Fruit fly (Drosophila melanogaster) whole organism, adult: ENCODE measurements around the gene CG44477.

Experiments
- CG11617 ChIP-seq: fragments of 200-800 bp; sonication (Bioruptor generic); optimal IDR thresholded peaks from 2 replicates; lab custom pipeline; 2017; ENCODE audit warnings: mild to moderate bottlenecking, missing biosample characterization, missing genetic modification reagents, missing genetic modification characterization
- CG12768 ChIP-seq: fragments of 200-800 bp; sonication (Bioruptor generic); optimal IDR thresholded peaks from 2 replicates; lab custom pipeline; 2017; ENCODE audit warnings: missing biosample characterization, missing genetic modification characterization, mild to moderate bottlenecking, moderate library complexity, missing genetic modification reagents
- CG14711 ChIP-seq: fragments of 200-800 bp; sonication (Bioruptor generic); optimal IDR thresholded peaks from 2 replicates; lab custom pipeline; 2018; ENCODE audit warnings: missing biosample characterization, mild to moderate bottlenecking, missing genetic modification characterization, moderate library complexity
- CG33017 ChIP-seq: fragments of 200-800 bp; sonication (Bioruptor generic); optimal IDR thresholded peaks from 2 replicates; lab custom pipeline; 2018; ENCODE audit warnings: missing biosample characterization, mild to moderate bottlenecking, missing genetic modification characterization, moderate library complexity
- CG7045 ChIP-seq: fragments of 200-800 bp; sonication (Bioruptor generic); optimal IDR thresholded peaks from 2 replicates; lab custom pipeline; 2017; ENCODE audit warnings: missing biosample characterization, mild to moderate bottlenecking, missing genetic modification characterization
- CG7101 ChIP-seq: fragments of 200-800 bp; sonication (Bioruptor generic); optimal IDR thresholded peaks from 2 replicates; lab custom pipeline; 2018; ENCODE audit warnings: missing biosample characterization, mild to moderate bottlenecking, missing genetic modification characterization, moderate library complexity
- Clk ChIP-seq: fragments of 200-800 bp; sonication (Bioruptor generic); optimal IDR thresholded peaks from 2 replicates; lab custom pipeline; 2017; ENCODE audit warnings: missing biosample characterization, missing genetic modification characterization
- Crg-1 ChIP-seq: fragments of 200-800 bp; sonication (Bioruptor generic); optimal IDR thresholded peaks from 2 replicates; lab custom pipeline; 2016; ENCODE audit warnings: missing biosample characterization, missing genetic modification characterization
- Mnt ChIP-seq: fragments of 200-800 bp; sonication (Bioruptor generic); optimal IDR thresholded peaks from 2 replicates; lab custom pipeline; 2016; ENCODE audit warnings: missing biosample characterization, mild to moderate bottlenecking, missing genetic modification characterization
- bab1 ChIP-seq: fragments of 200-800 bp; sonication (Bioruptor generic); optimal IDR thresholded peaks from 3 replicates; lab custom pipeline; 2019; ENCODE audit warnings: missing biosample characterization, mild to moderate bottlenecking, missing genetic modification characterization, moderate library complexity
- cnc ChIP-seq, 2 experiments: fragments of >200 bp; optimal IDR thresholded peaks; 2 replicates each; lab custom pipeline; 2017
- ovo ChIP-seq: fragments of 200-800 bp; sonication (Bioruptor generic); optimal IDR thresholded peaks from 2 replicates; lab custom pipeline; 2016; ENCODE audit warnings: missing biosample characterization, missing genetic modification characterization
- tj ChIP-seq: fragments of 200-800 bp; sonication (Bioruptor generic); optimal IDR thresholded peaks from 3 replicates; lab custom pipeline; 2017; ENCODE audit warnings: missing biosample characterization, mild to moderate bottlenecking, missing genetic modification characterization, moderate library complexity
- toe ChIP-seq: fragments of 200-800 bp; sonication (Bioruptor generic); optimal IDR thresholded peaks from 2 replicates; lab custom pipeline; 2016; ENCODE audit warnings: missing biosample characterization, missing genetic modification characterization

DNA sequence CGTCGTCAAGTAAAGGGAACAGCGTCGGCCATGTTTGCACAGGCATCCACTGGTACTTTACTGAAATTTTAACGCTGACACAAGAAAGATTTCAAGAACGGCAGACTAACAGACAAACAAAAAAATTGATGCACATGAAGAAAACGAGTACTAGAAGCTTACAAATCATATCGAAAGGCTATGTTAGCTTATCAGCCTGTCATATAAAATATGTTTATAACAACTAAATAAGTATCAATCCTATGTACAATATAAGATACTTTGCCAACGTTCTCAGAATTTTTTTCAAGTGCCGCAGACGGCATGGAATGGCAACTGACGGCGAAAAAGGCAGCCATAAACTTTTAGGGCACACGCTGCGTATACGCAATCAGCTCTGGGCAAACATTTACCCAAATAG, 38.8 kb downstream of the CG44477 start:
- TF ChIP-seq ovo (GFP tag; lab: Kevin White, UChicago): no peak
- no peak for TF ChIP-seq Mnt (GFP tag; lab: Kevin White, UChicago)
- no peak for TF ChIP-seq CG11617
- TF ChIP-seq CG14711: no peak
- TF ChIP-seq Crg-1 (GFP tag; lab: Kevin White, UChicago): no peak
- no peak for TF ChIP-seq CG7101 (tag; lab: Kevin White, UChicago)
- no peak for TF ChIP-seq cnc (optimal IDR thresholded peaks at IDR 0.05; lab: Kevin White, UChicago)
- no peak for TF ChIP-seq bab1 (GFP tag; lab: Kevin White, UChicago)
- no peak for TF ChIP-seq Clk
- TF ChIP-seq CG12768 (GFP tag; lab: Kevin White, UChicago): no peak
- no peak for TF ChIP-seq toe (GFP tag; lab: Kevin White, UChicago)
- TF ChIP-seq CG33017 (tag; lab: Kevin White, UChicago): no peak
- TF ChIP-seq tj (GFP tag; lab: Kevin White, UChicago): no peak
- TF ChIP-seq CG7045 (GFP tag; lab: Kevin White, UChicago): no peak
